Worm (Caenorhabditis elegans) whole organism, L1 larva: ENCODE data around the gene sahd-1.

Source experiments
- blmp-1 ChIP-seq: fragments of 150-350 bp; optimal IDR thresholded peaks from 2 replicates; lab custom pipeline; 2014; ENCODE audit warnings: missing biosample characterization, missing genetic modification characterization
- lsy-2 ChIP-seq, 2 experiments: fragments of 150-350 bp; optimal IDR thresholded peaks; 2 replicates each; lab custom pipeline; 2014; ENCODE audit warnings: missing biosample characterization in 2 of 2, missing genetic modification characterization in 2 of 2
- nhr-237 ChIP-seq: fragments of 150-350 bp; optimal IDR thresholded peaks from 2 replicates; lab custom pipeline; 2014; ENCODE audit warnings: missing biosample characterization, missing genetic modification characterization
- xbp-1 ChIP-seq: sonication (generic microtip); optimal IDR thresholded peaks from 2 replicates; lab custom pipeline; 2016; ENCODE audit warnings: missing genetic modification characterization, missing compliant biosample characterization

- TF ChIP-seq xbp-1 (tag; lab: Kevin White, UChicago) (no peak), lsy-2 (tag; optimal IDR thresholded peaks at IDR 0.05; lab: Kevin White, UChicago) (no peak), nhr-237 (tag; lab: Kevin White, UChicago) (no peak), blmp-1 (tag; lab: Kevin White, UChicago) (no peak)
These were observed 18.9 kb upstream of the sahd-1 start, which contains the start of gene hlh-26 for ce11 chrII:5533642-5534041.
